Worm (Caenorhabditis elegans) whole organism, L1 larva: Measurements from ENCODE around the gene srbc-2.

Experiments
- Y116A8C.19 ChIP-seq: sonication (generic microtip); optimal IDR thresholded peaks from 2 replicates; lab custom pipeline; 2016; ENCODE audit warnings: missing compliant biosample characterization, missing genetic modification characterization, borderline replicate concordance
- aha-1 ChIP-seq: fragments of 150-350 bp; optimal IDR thresholded peaks from 2 replicates; lab custom pipeline; 2014; ENCODE audit warnings: missing biosample characterization, missing genetic modification characterization
- ama-1 ChIP-seq: fragments of 150-350 bp; optimal IDR thresholded peaks from 2 replicates; lab custom pipeline; 2014
- ceh-90 ChIP-seq: sonication (generic microtip); optimal IDR thresholded peaks from 2 replicates; lab custom pipeline; 2016; ENCODE audit warnings: missing genetic modification characterization, missing compliant biosample characterization
- dsc-1 ChIP-seq: sonication (generic microtip); optimal IDR thresholded peaks from 2 replicates; lab custom pipeline; 2016; ENCODE audit warnings: mild to moderate bottlenecking, missing genetic modification characterization, missing compliant biosample characterization
- efl-1 ChIP-seq, 4 experiments: fragments of 150-350 bp; optimal IDR thresholded peaks in 3 of 4; peaks in 1 of 4; 1 replicate in 1 of 4; 2 replicates in 3 of 4; lab custom pipeline; 2014; ENCODE audit warnings: missing biosample characterization in 2 of 4, missing genetic modification characterization in 2 of 4, missing genetic modification reagents in 2 of 4
- efl-3 ChIP-seq: fragments of 200-800 bp; sonication (Bioruptor generic); optimal IDR thresholded peaks from 2 replicates; lab custom pipeline; 2018; ENCODE audit warnings: mild to moderate bottlenecking, missing genetic modification characterization, missing compliant biosample characterization
- elt-2 ChIP-seq: sonication (generic microtip); optimal IDR thresholded peaks from 2 replicates; lab custom pipeline; 2016; ENCODE audit warnings: missing genetic modification characterization, mild to moderate bottlenecking, inconsistent platforms, missing compliant biosample characterization, missing genetic modification reagents
- ets-5 ChIP-seq: fragments of 200-800 bp; sonication (Bioruptor generic); IDR thresholded peaks from 2 replicates; pipeline ENCODE4 v1.3.6; 2022; ENCODE audit warnings: missing genetic modification characterization, missing compliant biosample characterization
- fkh-10 ChIP-seq: sonication (generic microtip); optimal IDR thresholded peaks from 2 replicates; lab custom pipeline; 2017; ENCODE audit warnings: missing biosample characterization, missing genetic modification reagents, missing genetic modification characterization
- fkh-4 ChIP-seq: sonication (generic microtip); optimal IDR thresholded peaks from 2 replicates; lab custom pipeline; 2016; ENCODE audit warnings: missing compliant biosample characterization, missing genetic modification characterization, borderline replicate concordance
- fkh-8 ChIP-seq: sonication (generic microtip); optimal IDR thresholded peaks from 2 replicates; lab custom pipeline; 2016; ENCODE audit warnings: mild to moderate bottlenecking, missing genetic modification characterization, missing compliant biosample characterization
- grh-1 ChIP-seq: fragments of 200-800 bp; sonication (Bioruptor generic); IDR thresholded peaks from 2 replicates; pipeline ENCODE4 v1.3.6; 2022; ENCODE audit warnings: missing genetic modification reagents, missing genetic modification characterization, missing compliant biosample characterization
- hlh-4 ChIP-seq: sonication (generic microtip); optimal IDR thresholded peaks from 2 replicates; lab custom pipeline; 2016; ENCODE audit warnings: mild to moderate bottlenecking, missing genetic modification characterization, missing compliant biosample characterization
- isw-1 ChIP-seq: fragments of 200-800 bp; sonication (Bioruptor generic); IDR thresholded peaks from 2 replicates; pipeline ENCODE4 v1.3.6; 2022; ENCODE audit warnings: missing genetic modification characterization, missing compliant biosample characterization
- jun-1 ChIP-seq: fragments of 150-350 bp; optimal IDR thresholded peaks from 2 replicates; lab custom pipeline; 2014; ENCODE audit warnings: missing biosample characterization, missing genetic modification reagents, missing genetic modification characterization
- lin-13 ChIP-seq: fragments of 150-350 bp; optimal IDR thresholded peaks from 2 replicates; lab custom pipeline; 2014; ENCODE audit warnings: missing biosample characterization, missing genetic modification reagents, missing genetic modification characterization
- lin-14 ChIP-seq: fragments of 200-800 bp; sonication (Bioruptor generic); optimal IDR thresholded peaks from 2 replicates; lab custom pipeline; 2018; ENCODE audit warnings: mild to moderate bottlenecking, missing genetic modification characterization, moderate library complexity, missing compliant biosample characterization
- lin-35 ChIP-seq, 2 experiments: fragments of 150-350 bp; optimal IDR thresholded peaks; 2 replicates each; lab custom pipeline; 2014; ENCODE audit warnings: missing biosample characterization in 2 of 2, missing genetic modification characterization in 2 of 2, missing genetic modification reagents in 2 of 2
- lir-3 ChIP-seq: sonication (generic microtip); optimal IDR thresholded peaks from 2 replicates; lab custom pipeline; 2016; ENCODE audit warnings: mild to moderate bottlenecking, missing genetic modification characterization, moderate library complexity, missing compliant biosample characterization; ENCODE audit not compliant: poor library complexity
- lsy-2 ChIP-seq, 2 experiments: fragments of 150-350 bp; optimal IDR thresholded peaks; 2 replicates each; lab custom pipeline; 2014; ENCODE audit warnings: missing biosample characterization in 2 of 2, missing genetic modification characterization in 2 of 2
- mdl-1 ChIP-seq, 2 experiments: fragments of 150-350 bp; optimal IDR thresholded peaks; 2 replicates each; lab custom pipeline; 2014 to 2017; ENCODE audit warnings: missing biosample characterization in 2 of 2, missing genetic modification characterization in 2 of 2, inconsistent platforms in 1 of 2
- nhr-19 ChIP-seq: fragments of 200-800 bp; sonication (Bioruptor generic); conservative IDR thresholded peaks from 2 replicates; pipeline ENCODE4 v1.3.6; 2022; ENCODE audit warnings: missing genetic modification characterization, missing compliant biosample characterization
- nhr-20 ChIP-seq: sonication (generic microtip); optimal IDR thresholded peaks from 2 replicates; lab custom pipeline; 2016; ENCODE audit warnings: mild to moderate bottlenecking, missing genetic modification characterization, missing compliant biosample characterization
- nhr-28 ChIP-seq: fragments of 150-350 bp; optimal IDR thresholded peaks from 2 replicates; lab custom pipeline; 2014; ENCODE audit warnings: missing biosample characterization, missing genetic modification characterization
- nhr-47 ChIP-seq: sonication (generic microtip); optimal IDR thresholded peaks from 2 replicates; lab custom pipeline; 2016; ENCODE audit warnings: mild to moderate bottlenecking, missing genetic modification characterization, moderate library complexity, missing compliant biosample characterization
- nhr-71 ChIP-seq: sonication (generic microtip); optimal IDR thresholded peaks from 2 replicates; lab custom pipeline; 2016; ENCODE audit warnings: mild to moderate bottlenecking, missing genetic modification characterization, moderate library complexity, missing compliant biosample characterization
- nhr-76 ChIP-seq: sonication (generic microtip); optimal IDR thresholded peaks from 2 replicates; lab custom pipeline; 2017; ENCODE audit warnings: missing biosample characterization, missing genetic modification characterization
- nhr-84 ChIP-seq: sonication (generic microtip); optimal IDR thresholded peaks from 2 replicates; lab custom pipeline; 2017; ENCODE audit warnings: missing biosample characterization, missing genetic modification characterization
- rnt-1 ChIP-seq: sonication (generic microtip); optimal IDR thresholded peaks from 2 replicates; lab custom pipeline; 2016; ENCODE audit warnings: mild to moderate bottlenecking, missing genetic modification characterization, moderate library complexity, missing compliant biosample characterization
- skn-1 ChIP-seq: fragments of 150-350 bp; optimal IDR thresholded peaks from 2 replicates; lab custom pipeline; 2014; ENCODE audit warnings: missing biosample characterization, missing genetic modification characterization
- snu-23 ChIP-seq: sonication (generic microtip); optimal IDR thresholded peaks from 2 replicates; lab custom pipeline; 2016; ENCODE audit warnings: missing genetic modification characterization, missing compliant biosample characterization
- sox-4 ChIP-seq: sonication (generic microtip); optimal IDR thresholded peaks from 2 replicates; lab custom pipeline; 2016; ENCODE audit warnings: missing genetic modification characterization, missing compliant biosample characterization
- sup-37 ChIP-seq: fragments of 200-800 bp; sonication (Bioruptor generic); optimal IDR thresholded peaks from 2 replicates; lab custom pipeline; 2018; ENCODE audit warnings: mild to moderate bottlenecking, missing genetic modification characterization, missing compliant biosample characterization
- swsn-7 ChIP-seq: sonication (generic microtip); optimal IDR thresholded peaks from 2 replicates; lab custom pipeline; 2016; ENCODE audit warnings: missing genetic modification characterization, missing compliant biosample characterization
- unc-86 ChIP-seq: sonication (generic microtip); optimal IDR thresholded peaks from 2 replicates; lab custom pipeline; 2016; ENCODE audit warnings: missing genetic modification characterization, missing compliant biosample characterization
- vab-15 ChIP-seq: sonication (generic microtip); optimal IDR thresholded peaks from 2 replicates; lab custom pipeline; 2017; ENCODE audit warnings: missing genotype, mild to moderate bottlenecking, missing genetic modification characterization, missing compliant biosample characterization
- zag-1 ChIP-seq: fragments of 150-350 bp; optimal IDR thresholded peaks from 2 replicates; lab custom pipeline; 2014; ENCODE audit warnings: missing biosample characterization, missing genetic modification characterization

srbc-2 gene

ce11 chrV:3346434-3347019 lies 30.3 kb downstream of the srbc-2 start, which contains the start of gene fbxa-65 (continued):
- no peak for TF ChIP-seq grh-1
- no peak for TF ChIP-seq zag-1 (tag; lab: Kevin White, UChicago)
- no peak for TF ChIP-seq vab-15
- TF ChIP-seq nhr-47 (tag; lab: Kevin White, UChicago), result peak; percentile 14
- no peak for TF ChIP-seq fkh-10 (GFP tag; lab: Kevin White, UChicago)
- TF ChIP-seq jun-1 (tag; lab: Kevin White, UChicago), result no peak
- no peak for TF ChIP-seq sox-4 (tag; lab: Kevin White, UChicago)
- TF ChIP-seq swsn-7, result peak; percentile 3
- no peak for TF ChIP-seq dsc-1
- no peak for TF ChIP-seq efl-3 (GFP tag; lab: Kevin White, UChicago)
- TF ChIP-seq fkh-4, result no peak
- no peak for TF ChIP-seq elt-2
- TF ChIP-seq hlh-4 (tag; lab: Kevin White, UChicago), result no peak
- TF ChIP-seq lin-35 (GFP tag; optimal IDR thresholded peaks at IDR 0.05; lab: Kevin White, UChicago), result peak in 1 of 2 experiments; percentile 20
- no peak for TF ChIP-seq lin-13 (GFP tag; lab: Kevin White, UChicago)
- TF ChIP-seq nhr-28, result no peak
- no peak for TF ChIP-seq nhr-76
- no peak for TF ChIP-seq ets-5 (GFP tag; lab: Robert Waterston, UW)
- TF ChIP-seq nhr-84 (tag; lab: Kevin White, UChicago), result no peak
- no peak for TF ChIP-seq sup-37 (GFP tag; lab: Kevin White, UChicago)
- TF ChIP-seq ama-1 (lab: Kevin White, UChicago), result no peak
- no peak for TF ChIP-seq fkh-8 (tag; lab: Kevin White, UChicago)
- no peak for TF ChIP-seq skn-1 (tag; lab: Kevin White, UChicago)
- no peak for TF ChIP-seq lir-3
- no peak for TF ChIP-seq mdl-1 (tag; optimal IDR thresholded peaks at IDR 0.05; lab: Kevin White, UChicago)
- peak in 1 of 2 experiments; percentile 2 for TF ChIP-seq lsy-2 (tag; optimal IDR thresholded peaks at IDR 0.05; lab: Kevin White, UChicago)
- TF ChIP-seq aha-1 (tag; lab: Kevin White, UChicago), result no peak
- peak; percentile 35 for TF ChIP-seq nhr-20 (tag; lab: Kevin White, UChicago)
- no peak for TF ChIP-seq ceh-90 (tag; lab: Kevin White, UChicago)
- no peak for TF ChIP-seq isw-1 (GFP tag; lab: Robert Waterston, UW)
- TF ChIP-seq snu-23 (GFP tag; lab: Kevin White, UChicago), result peak; percentile 19
- TF ChIP-seq unc-86 (tag; lab: Kevin White, UChicago), result no peak

ce11 chrV:3344001-3344400 lies 32.9 kb downstream of the srbc-2 start:
- peak; percentile 50 for TF ChIP-seq nhr-20 (tag; lab: Kevin White, UChicago)
- peak; percentile 83 for TF ChIP-seq lin-14 (GFP tag; lab: Kevin White, UChicago)
- no peak for TF ChIP-seq efl-1 (optimal IDR thresholded peaks at IDR 0.05; lab: Kevin White, UChicago)
- peak in 1 of 2 experiments; percentile 39 for TF ChIP-seq efl-1 (GFP tag; optimal IDR thresholded peaks at IDR 0.05 in 1 of 2; lab: Kevin White, UChicago)
- TF ChIP-seq nhr-28, result no peak
- peak; percentile 52 for TF ChIP-seq rnt-1
- TF ChIP-seq Y116A8C.19 (tag; lab: Kevin White, UChicago), result no peak
- peak; percentile 81 for TF ChIP-seq nhr-71 (tag; lab: Kevin White, UChicago)
- TF ChIP-seq elt-2, result no peak
- peak; percentile 57 for TF ChIP-seq nhr-19 (GFP tag; lab: Robert Waterston, UW)

- no peak for TF ChIP-seq efl-1 (optimal IDR thresholded peaks at IDR 0.05; lab: Kevin White, UChicago)
- TF ChIP-seq efl-1 (GFP tag; optimal IDR thresholded peaks at IDR 0.05 in 1 of 2; lab: Kevin White, UChicago), result peak in 1 of 2 experiments; percentile 55
- TF ChIP-seq lin-35 (GFP tag; optimal IDR thresholded peaks at IDR 0.05; lab: Kevin White, UChicago), result no peak
Observed at ce11 chrV:3342504-3342903, 34.4 kb downstream of the srbc-2 start, which contains the start of gene C17B7.3. Gene C17B7.3, plus strand, starts transcription at chrV:3342804.
